Worm (Caenorhabditis elegans) whole organism, mixed stage, embryonic: ENCODE measurements around the gene mrps-18.C.

Source experiments
- elt-3 ChIP-seq: fragments of 150-350 bp; optimal IDR thresholded peaks from 2 replicates; lab custom pipeline; 2014; ENCODE audit warnings: missing biosample characterization, missing genetic modification characterization
- mab-5 ChIP-seq: fragments of 150-350 bp; optimal IDR thresholded peaks from 2 replicates; lab custom pipeline; 2014; ENCODE audit warnings: missing biosample characterization, missing genetic modification characterization
- nhr-76 ChIP-seq: sonication (generic microtip); optimal IDR thresholded peaks from 2 replicates; lab custom pipeline; 2017; ENCODE audit warnings: missing biosample characterization, missing genetic modification characterization
- pha-4 ChIP-seq: fragments of 150-350 bp; optimal IDR thresholded peaks from 2 replicates; lab custom pipeline; 2018; ENCODE audit warnings: missing biosample characterization, missing genetic modification reagents, missing genetic modification characterization
- snpc-4 ChIP-seq: fragments of 150-350 bp; optimal IDR thresholded peaks from 2 replicates; lab custom pipeline; 2014; ENCODE audit warnings: missing biosample characterization, missing genetic modification characterization
- sptf-1 ChIP-seq: sonication (generic microtip); optimal IDR thresholded peaks from 2 replicates; lab custom pipeline; 2017; ENCODE audit warnings: mild to moderate bottlenecking, missing genetic modification characterization, moderate library complexity, missing compliant biosample characterization

- TF ChIP-seq snpc-4 (tag; lab: Kevin White, UChicago) (no peak), mab-5 (tag; lab: Kevin White, UChicago) (no peak), sptf-1 (tag; lab: Kevin White, UChicago) (no peak), pha-4 (tag; lab: Kevin White, UChicago) (no peak), nhr-76 (no peak), elt-3 (tag; lab: Kevin White, UChicago) (no peak)
Observed at ce11 chrII:6749422-6749821, 13.4 kb downstream of the mrps-18.C start, which contains the start of gene F41G3.10.
